Fruit fly (Drosophila melanogaster): ENCODE data around the gene Nup35.

DNA sequence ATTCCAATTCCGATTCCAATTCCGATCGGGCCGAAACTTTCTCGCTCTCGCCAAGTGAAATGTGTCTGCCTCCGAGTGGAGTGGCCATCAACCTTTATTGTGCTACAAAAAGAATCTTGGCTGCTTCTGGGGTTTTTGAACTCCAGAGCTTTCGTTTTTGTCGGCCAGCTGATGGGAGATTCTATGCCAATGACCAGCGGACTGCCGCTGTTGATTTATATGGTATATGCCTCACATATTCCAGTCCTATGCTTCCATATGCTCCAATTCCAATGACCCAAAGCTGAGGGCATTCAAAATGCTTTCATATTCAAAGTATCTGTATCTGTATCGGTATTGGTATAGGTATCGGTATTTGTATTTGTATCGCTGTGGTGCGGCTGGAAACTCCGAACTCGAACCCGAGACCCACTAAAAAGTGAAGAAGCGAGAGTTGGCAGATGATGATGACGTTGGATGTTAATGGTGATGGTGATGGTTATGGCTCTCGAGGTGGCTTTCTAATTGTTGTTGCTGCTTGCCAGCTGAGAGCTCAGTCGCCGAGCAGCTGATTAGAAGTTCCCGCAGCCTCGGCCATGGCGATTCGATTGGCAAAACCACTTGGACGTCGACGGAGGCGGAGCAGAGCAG lies 25.0 kb downstream of the Nup35 start:
- no peak for TF ChIP-seq GATAd (GFP tag; optimal IDR thresholded peaks at IDR 0.05)
- no peak for TF ChIP-seq usp (GFP tag; optimal IDR thresholded peaks at IDR 0.05)
- TF ChIP-seq Jra (GFP tag; optimal IDR thresholded peaks at IDR 0.05) = no peak
- TF ChIP-seq Hr78 (GFP tag; optimal IDR thresholded peaks at IDR 0.05) = no peak
- TF ChIP-seq dmrt93B (GFP tag; optimal IDR thresholded peaks at IDR 0.05) = no peak

Data from whole organism, wandering third instar larva.